Fruit fly (Drosophila melanogaster) whole organism, embryonic: Measurements from ENCODE around the gene CG32354.

Experiments used
- ATbp ChIP-seq: fragments of 200-800 bp; sonication (Bioruptor generic); optimal IDR thresholded peaks from 2 replicates; lab custom pipeline; 2017; ENCODE audit warnings: missing biosample characterization, mild to moderate bottlenecking, missing genetic modification characterization, missing genetic modification reagents
- Atf-2 ChIP-seq: fragments of 200-800 bp; sonication (Bioruptor generic); optimal IDR thresholded peaks from 2 replicates; lab custom pipeline; 2016; ENCODE audit warnings: missing biosample characterization, missing genetic modification characterization
- Awh ChIP-seq: fragments of 200-800 bp; sonication (Bioruptor generic); IDR thresholded peaks from 2 replicates; pipeline ENCODE4, ENCODE4 v1.3.6; 2022; ENCODE audit warnings: missing biosample characterization, missing genetic modification characterization
- Bdp1 ChIP-seq: fragments of 200-800 bp; sonication (Bioruptor generic); optimal IDR thresholded peaks from 3 replicates; lab custom pipeline; 2016; ENCODE audit warnings: missing biosample characterization, missing genetic modification characterization
- CG10462 ChIP-seq: fragments of 200-800 bp; sonication (Bioruptor generic); optimal IDR thresholded peaks from 2 replicates; lab custom pipeline; 2016; ENCODE audit warnings: missing biosample characterization, missing genetic modification characterization
- CG12659 ChIP-seq: fragments of 200-800 bp; sonication (Bioruptor generic); optimal IDR thresholded peaks from 3 replicates; lab custom pipeline; 2017; ENCODE audit warnings: mild to moderate bottlenecking, missing biosample characterization, missing genetic modification reagents, missing genetic modification characterization
- CG12769 ChIP-seq: fragments of 200-800 bp; sonication (Bioruptor generic); optimal IDR thresholded peaks from 2 replicates; lab custom pipeline; 2019; ENCODE audit warnings: missing biosample characterization, mild to moderate bottlenecking, missing genetic modification characterization, moderate library complexity
- CG12942 ChIP-seq: fragments of 200-800 bp; sonication (Bioruptor generic); optimal IDR thresholded peaks from 3 replicates; lab custom pipeline; 2016; ENCODE audit warnings: missing biosample characterization, missing genetic modification characterization
- CG14014 ChIP-seq: fragments of 200-800 bp; sonication (Bioruptor generic); IDR thresholded peaks from 2 replicates; pipeline ENCODE4 v1.3.6; 2022; ENCODE audit warnings: missing biosample characterization, missing genetic modification characterization
- CG1529 ChIP-seq: fragments of 200-800 bp; sonication (Bioruptor generic); optimal IDR thresholded peaks from 3 replicates; lab custom pipeline; 2018; ENCODE audit warnings: missing biosample characterization, missing genetic modification characterization
- CG17328 ChIP-seq: fragments of 200-800 bp; sonication (Bioruptor generic); IDR thresholded peaks from 2 replicates; pipeline ENCODE4 v1.3.6; 2022; ENCODE audit warnings: missing biosample characterization, missing genetic modification characterization
- CG2129 ChIP-seq: fragments of 200-800 bp; sonication (Bioruptor generic); IDR thresholded peaks from 2 replicates; pipeline ENCODE4 v1.3.6; 2022; ENCODE audit warnings: missing biosample characterization, missing genetic modification characterization; ENCODE audit not compliant: partially characterized antibody
- CG2678 ChIP-seq: fragments of 200-800 bp; sonication (Bioruptor generic); optimal IDR thresholded peaks from 3 replicates; lab custom pipeline; 2019; ENCODE audit warnings: missing biosample characterization, mild to moderate bottlenecking, missing genetic modification characterization, moderate library complexity
- CG32772 ChIP-seq: fragments of 200-800 bp; sonication (Bioruptor generic); IDR thresholded peaks from 2 replicates; pipeline ENCODE4 v1.3.6; 2022; ENCODE audit warnings: missing biosample characterization, missing genetic modification characterization
- CG34224 ChIP-seq: fragments of 200-800 bp; sonication (Bioruptor generic); IDR thresholded peaks from 3 replicates; pipeline ENCODE4 v1.3.6; 2022; ENCODE audit warnings: missing biosample characterization, missing genetic modification characterization; ENCODE audit not compliant: partially characterized antibody
- CG3838 ChIP-seq: fragments of 200-800 bp; sonication (Bioruptor generic); optimal IDR thresholded peaks from 3 replicates; lab custom pipeline; 2016; ENCODE audit warnings: missing biosample characterization, missing genetic modification characterization
- CG42726 ChIP-seq: fragments of 200-800 bp; sonication (Bioruptor generic); IDR thresholded peaks from 2 replicates; pipeline ENCODE4 v1.3.6; 2022; ENCODE audit warnings: missing biosample characterization, missing genetic modification characterization; ENCODE audit not compliant: partially characterized antibody
- CG4617 ChIP-seq: fragments of 200-800 bp; sonication (Bioruptor generic); optimal IDR thresholded peaks from 3 replicates; lab custom pipeline; 2016; ENCODE audit warnings: missing biosample characterization, missing genetic modification characterization, borderline replicate concordance
- CG6254 ChIP-seq: fragments of 200-800 bp; sonication (Bioruptor generic); optimal IDR thresholded peaks from 3 replicates; lab custom pipeline; 2017; ENCODE audit warnings: mild to moderate bottlenecking, missing biosample characterization, missing genetic modification reagents, missing genetic modification characterization
- CG7928 ChIP-seq: fragments of 200-800 bp; sonication (Bioruptor generic); optimal IDR thresholded peaks from 2 replicates; lab custom pipeline; 2017; ENCODE audit warnings: missing biosample characterization, mild to moderate bottlenecking, missing genetic modification characterization
- CG8765 ChIP-seq: fragments of 200-800 bp; sonication (Bioruptor generic); IDR thresholded peaks from 2 replicates; pipeline ENCODE4 v1.3.6; 2022; ENCODE audit warnings: missing biosample characterization, missing genetic modification characterization
- Dbx ChIP-seq: fragments of 200-800 bp; sonication (Bioruptor generic); IDR thresholded peaks from 3 replicates; pipeline ENCODE4 v1.3.6; 2022; ENCODE audit warnings: missing biosample characterization, missing genetic modification characterization
- Eip74EF ChIP-seq, 2 experiments: fragments of 200-800 bp in 1 of 2; fragments of >200 bp in 1 of 2; sonication (Bioruptor generic) in 1 of 2; optimal IDR thresholded peaks; 2 replicates each; lab custom pipeline; 2017 to 2019; ENCODE audit warnings: missing biosample characterization in 2 of 2, missing genetic modification characterization in 2 of 2, mild to moderate bottlenecking in 1 of 2, moderate library complexity in 1 of 2
- Gug ChIP-seq: fragments of 200-800 bp; sonication (Bioruptor generic); IDR thresholded peaks from 4 replicates; pipeline ENCODE4 v1.3.6; 2022; ENCODE audit warnings: missing biosample characterization, missing genetic modification characterization
- HmgD ChIP-seq: fragments of 200-800 bp; sonication (Bioruptor generic); optimal IDR thresholded peaks from 3 replicates; lab custom pipeline; 2016; ENCODE audit warnings: missing biosample characterization, missing genetic modification characterization
- Hmx ChIP-seq: fragments of 200-800 bp; sonication (Bioruptor generic); optimal IDR thresholded peaks from 2 replicates; lab custom pipeline; 2016; ENCODE audit warnings: missing biosample characterization, missing genetic modification characterization
- Kr ChIP-seq: fragments of 200-800 bp; sonication (Bioruptor generic); optimal IDR thresholded peaks from 2 replicates; lab custom pipeline; 2017; ENCODE audit warnings: missing biosample characterization, mild to moderate bottlenecking, missing genetic modification characterization
- Lim3 ChIP-seq: fragments of 200-800 bp; sonication (Bioruptor generic); IDR thresholded peaks from 2 replicates; pipeline ENCODE4 v1.3.6; 2022; ENCODE audit warnings: missing biosample characterization, missing genetic modification characterization
- Mes4 ChIP-seq: fragments of 200-800 bp; sonication (Bioruptor generic); optimal IDR thresholded peaks from 2 replicates; lab custom pipeline; 2016; ENCODE audit warnings: missing biosample characterization, missing genetic modification characterization
- Nf-YA ChIP-seq: fragments of 200-800 bp; sonication (Bioruptor generic); IDR thresholded peaks from 2 replicates; pipeline ENCODE4 v1.3.6; 2022; ENCODE audit warnings: missing biosample characterization, missing genetic modification characterization
- PHDP ChIP-seq: fragments of 200-800 bp; sonication (Bioruptor generic); optimal IDR thresholded peaks from 3 replicates; lab custom pipeline; 2018; ENCODE audit warnings: missing biosample characterization, mild to moderate bottlenecking, missing genetic modification characterization, moderate library complexity
- Sox100B ChIP-seq: fragments of 200-800 bp; sonication (Bioruptor generic); optimal IDR thresholded peaks from 3 replicates; lab custom pipeline; 2018; ENCODE audit warnings: missing biosample characterization, mild to moderate bottlenecking, missing genetic modification characterization
- Sry-β ChIP-seq: fragments of 200-800 bp; sonication (Bioruptor generic); optimal IDR thresholded peaks from 2 replicates; lab custom pipeline; 2018; ENCODE audit warnings: missing biosample characterization, mild to moderate bottlenecking, missing genetic modification characterization, moderate library complexity
- Usf ChIP-seq: fragments of 200-800 bp; sonication (Bioruptor generic); optimal IDR thresholded peaks from 2 replicates; lab custom pipeline; 2017; ENCODE audit warnings: missing genotype, missing biosample characterization, missing genetic modification characterization
- Xbp1 ChIP-seq: fragments of 200-800 bp; sonication (Bioruptor generic); optimal IDR thresholded peaks from 3 replicates; lab custom pipeline; 2016; ENCODE audit warnings: missing biosample characterization, mild to moderate bottlenecking, missing genetic modification characterization
- bowl ChIP-seq: fragments of 200-800 bp; sonication (Bioruptor generic); IDR thresholded peaks from 2 replicates; pipeline ENCODE4 v1.3.6; 2022; ENCODE audit warnings: missing biosample characterization, missing genetic modification characterization
- croc ChIP-seq: fragments of 200-800 bp; sonication (Bioruptor generic); conservative IDR thresholded peaks from 3 replicates; pipeline ENCODE4 v1.3.6; 2022; ENCODE audit warnings: missing biosample characterization, missing genetic modification characterization
- crol ChIP-seq: fragments of 200-800 bp; sonication (Bioruptor generic); IDR thresholded peaks from 2 replicates; pipeline ENCODE4 v1.3.6; 2022; ENCODE audit warnings: missing biosample characterization, missing genetic modification characterization
- crp ChIP-seq, 2 experiments: fragments of 200-800 bp; sonication (Bioruptor generic); optimal IDR thresholded peaks; 2 replicates in 1 of 2; 3 replicates in 1 of 2; lab custom pipeline; 2017; ENCODE audit warnings: missing biosample characterization in 2 of 2, missing genetic modification characterization in 2 of 2, mild to moderate bottlenecking in 1 of 2, moderate library complexity in 1 of 2
- da ChIP-seq: fragments of 200-800 bp; sonication (Bioruptor generic); optimal IDR thresholded peaks from 2 replicates; lab custom pipeline; 2016; ENCODE audit warnings: missing biosample characterization, missing genetic modification characterization
- dmrt99B ChIP-seq: fragments of 200-800 bp; sonication (Bioruptor generic); optimal IDR thresholded peaks from 2 replicates; lab custom pipeline; 2018; ENCODE audit warnings: missing biosample characterization, mild to moderate bottlenecking, missing genetic modification characterization, moderate library complexity
- ftz-f1 ChIP-seq: fragments of 200-800 bp; sonication (Bioruptor generic); optimal IDR thresholded peaks from 2 replicates; lab custom pipeline; 2016; ENCODE audit warnings: missing biosample characterization, missing genetic modification characterization
- gcm2 ChIP-seq: fragments of 200-800 bp; sonication (Bioruptor generic); optimal IDR thresholded peaks from 2 replicates; lab custom pipeline; 2016; ENCODE audit warnings: missing biosample characterization, missing genetic modification characterization
- ken ChIP-seq: fragments of 200-800 bp; sonication (Bioruptor generic); IDR thresholded peaks from 3 replicates; pipeline ENCODE4 v1.3.6; 2022; ENCODE audit warnings: missing biosample characterization, missing genetic modification characterization
- nmo ChIP-seq: fragments of 200-800 bp; sonication (Bioruptor generic); optimal IDR thresholded peaks from 2 replicates; lab custom pipeline; 2018; ENCODE audit warnings: missing biosample characterization, mild to moderate bottlenecking, missing genetic modification characterization, moderate library complexity
- sd ChIP-seq: fragments of 200-800 bp; sonication (Bioruptor generic); optimal IDR thresholded peaks from 3 replicates; lab custom pipeline; 2018; ENCODE audit warnings: missing biosample characterization, mild to moderate bottlenecking, missing genetic modification characterization, moderate library complexity
- seq ChIP-seq: fragments of 200-800 bp; sonication (Bioruptor generic); IDR thresholded peaks from 2 replicates; pipeline ENCODE4 v1.3.6; 2022; ENCODE audit warnings: missing biosample characterization, missing genetic modification characterization
- sisA ChIP-seq: fragments of 200-800 bp; sonication (Bioruptor generic); IDR thresholded peaks from 2 replicates; pipeline ENCODE4 v1.3.6; 2022; ENCODE audit warnings: missing biosample characterization, missing genetic modification characterization
- tna ChIP-seq: fragments of 200-800 bp; sonication (Bioruptor generic); IDR thresholded peaks from 2 replicates; pipeline ENCODE4 v1.3.6; 2022; ENCODE audit warnings: missing biosample characterization, missing genetic modification characterization; ENCODE audit not compliant: partially characterized antibody
- twi ChIP-seq: fragments of 200-800 bp; optimal IDR thresholded peaks from 2 replicates; lab custom pipeline; 2019; ENCODE audit warnings: missing biosample characterization, mild to moderate bottlenecking, missing genetic modification characterization, moderate library complexity
- usp ChIP-seq: fragments of >200 bp; optimal IDR thresholded peaks from 2 replicates; lab custom pipeline; 2017; ENCODE audit warnings: missing biosample characterization, missing genetic modification characterization
- yki ChIP-seq: fragments of >200 bp; optimal IDR thresholded peaks from 3 replicates; lab custom pipeline; 2018

CG32354 gene

DNA sequence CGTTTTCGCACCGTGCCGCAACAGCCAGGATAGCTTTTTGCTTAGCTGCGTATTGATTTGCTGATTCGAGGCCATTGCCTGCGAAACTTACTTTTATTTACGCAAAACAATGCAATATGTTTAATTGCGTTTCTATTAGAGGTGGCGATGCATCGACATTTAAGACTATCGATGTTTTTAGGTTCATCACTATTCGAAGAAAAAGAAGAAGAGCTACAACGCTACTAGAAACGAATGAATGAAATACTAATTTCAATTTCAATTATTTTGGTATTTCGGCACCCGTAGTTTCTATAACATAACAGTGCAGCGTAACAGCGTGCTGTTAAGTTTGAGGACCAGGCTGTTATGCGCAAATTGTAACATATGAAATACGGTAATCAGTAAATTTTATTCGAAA, 16.9 kb downstream of the CG32354 start, which contains the start of the genes Tpt, mkg-p and CG13667 (continued):
- TF ChIP-seq tna (GFP tag; lab: Robert Waterston, UW) (no peak; the same call in 1 of the 2 replicates), CG10462 (GFP tag; lab: Kevin White, UChicago) (no peak), seq (GFP tag; lab: Robert Waterston, UW) (no peak), twi (tag; lab: Kevin White, UChicago) (no peak), HmgD (GFP tag; lab: Kevin White, UChicago) (peak; percentile 49), Dbx (GFP tag; lab: Robert Waterston, UW) (no peak), CG34224 (GFP tag; lab: Robert Waterston, UW) (peak; percentile 81), bowl (GFP tag; lab: Robert Waterston, UW) (no peak), CG12659 (GFP tag; lab: Kevin White, UChicago) (peak; percentile 82), crol (GFP tag; lab: Robert Waterston, UW) (no peak), Kr (GFP tag; lab: Kevin White, UChicago) (no peak), Hmx (no peak), ftz-f1 (GFP tag; lab: Kevin White, UChicago) (no peak), CG32772 (GFP tag; lab: Robert Waterston, UW) (no peak), Lim3 (no peak), CG8765 (GFP tag; lab: Robert Waterston, UW) (no peak), Bdp1 (GFP tag; lab: Kevin White, UChicago) (no peak), nmo (GFP tag; lab: Kevin White, UChicago) (peak; percentile 53), CG2129 (peak; percentile 64), ATbp (GFP tag; lab: Kevin White, UChicago) (no peak), CG14014 (no peak), crp (GFP tag; optimal IDR thresholded peaks at IDR 0.05; lab: Kevin White, UChicago) (peak in 1 of 2 experiments; percentile 16), PHDP (tag; lab: Kevin White, UChicago) (no peak), CG1529 (GFP tag; lab: Kevin White, UChicago) (no peak), CG3838 (GFP tag; lab: Kevin White, UChicago) (no peak), ken (GFP tag; lab: Robert Waterston, UW) (no peak), CG12942 (GFP tag; lab: Kevin White, UChicago) (no peak), Gug (GFP tag; lab: Robert Waterston, UW) (no peak), Mes4 (GFP tag; lab: Kevin White, UChicago) (no peak), Atf-2 (no peak), Eip74EF (GFP tag; optimal IDR thresholded peaks at IDR 0.05; lab: Kevin White, UChicago) (no peak), gcm2 (no peak), CG17328 (GFP tag; lab: Robert Waterston, UW) (no peak), CG2678 (no peak), sisA (GFP tag; lab: Robert Waterston, UW) (no peak), Xbp1 (GFP tag; lab: Kevin White, UChicago) (no peak), dmrt99B (tag; lab: Kevin White, UChicago) (no peak), CG6254 (GFP tag; lab: Kevin White, UChicago) (no peak), yki (lab: Kevin White, UChicago) (no peak), Awh (GFP tag; lab: Robert Waterston, UW) (no peak), Nf-YA (GFP tag; lab: Robert Waterston, UW) (no peak), sd (tag; lab: Kevin White, UChicago) (no peak), Sry-β (GFP tag; lab: Kevin White, UChicago) (peak; percentile 52), usp (GFP tag; lab: Kevin White, UChicago) (no peak), CG4617 (GFP tag; lab: Kevin White, UChicago) (peak; percentile 94), CG42726 (GFP tag; lab: Robert Waterston, UW) (peak; percentile 52; the same call in 1 of the 2 replicates), croc (GFP tag; lab: Robert Waterston, UW) (no peak), Usf (no peak), Sox100B (GFP tag; lab: Kevin White, UChicago) (no peak), CG12769 (tag; lab: Kevin White, UChicago) (no peak), CG7928 (no peak), da (no peak)
